Worm (Caenorhabditis elegans): ENCODE results near the gene hlh-34.

Gene hlh-34

DNA sequence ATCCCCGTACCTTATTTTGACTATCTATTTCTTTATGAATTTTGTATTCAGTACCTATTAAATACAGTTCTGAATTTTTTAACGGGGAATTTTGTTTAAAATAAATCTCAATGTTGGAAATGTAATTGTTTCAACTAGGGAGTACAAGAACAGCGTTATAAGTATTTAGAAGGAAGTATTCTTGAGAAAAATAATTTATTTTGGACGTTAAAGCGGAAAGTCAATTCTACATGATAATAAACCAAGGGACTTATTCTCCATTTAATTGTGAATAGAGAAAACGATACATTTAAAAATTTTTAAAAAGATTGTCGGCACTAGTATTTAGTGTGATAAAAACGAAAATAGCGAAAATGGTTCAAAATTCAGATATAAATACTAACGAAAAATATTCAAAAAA lies 38.0 kb downstream of the hlh-34 start (continued):
- TF ChIP-seq attf-3 (GFP tag; conservative IDR thresholded peaks at IDR 0.05): no peak
- peak; percentile 25; the same call in 1 of the 2 replicates for TF ChIP-seq attf-6 (GFP tag; IDR thresholded peaks at IDR 0.05)
- no peak for TF ChIP-seq let-526 (GFP tag; IDR thresholded peaks at IDR 0.05)
- TF ChIP-seq ZK185.1 (tag; optimal IDR thresholded peaks at IDR 0.05; ENCODE audit: poor library complexity, severe bottlenecking): no peak
- 0 out of 2 replicates have a peak, but pooled peaks have one; percentile 24 for TF ChIP-seq hmg-1.2 (GFP tag; IDR thresholded peaks at IDR 0.05)
- TF ChIP-seq nfya-2 (GFP tag; IDR thresholded peaks at IDR 0.05): no peak
- TF ChIP-seq fkh-3 (tag; optimal IDR thresholded peaks at IDR 0.05): no peak
- TF ChIP-seq sea-2 (GFP tag; IDR thresholded peaks at IDR 0.05): no peak
- TF ChIP-seq repo-1 (tag; optimal IDR thresholded peaks at IDR 0.05): no peak
- no peak for TF ChIP-seq lsy-27 (tag; optimal IDR thresholded peaks at IDR 0.05; ENCODE audit: borderline replicate concordance, insufficient read depth)
- no peak for TF ChIP-seq F55B11.4 (tag; optimal IDR thresholded peaks at IDR 0.05; ENCODE audit: borderline replicate concordance, insufficient read depth)
- TF ChIP-seq aptf-2 (GFP tag; conservative IDR thresholded peaks at IDR 0.05): no peak
- no peak for TF ChIP-seq F22D6.2 (tag; optimal IDR thresholded peaks at IDR 0.05)
- TF ChIP-seq F33H1.4 (GFP tag; IDR thresholded peaks at IDR 0.05): 0 out of 2 replicates have a peak, but pooled peaks have one; percentile 13
- TF ChIP-seq Y56A3A.18 (GFP tag; IDR thresholded peaks at IDR 0.05): peak; percentile 77
- no peak for TF ChIP-seq F39B2.1 (GFP tag; IDR thresholded peaks at IDR 0.05)
- TF ChIP-seq lin-40 (tag; optimal IDR thresholded peaks at IDR 0.05): no peak
- no peak for TF ChIP-seq zim-3 (tag; optimal IDR thresholded peaks at IDR 0.05)
- TF ChIP-seq unc-62 (GFP tag; optimal IDR thresholded peaks at IDR 0.05): no peak
- TF ChIP-seq pbrm-1 (GFP tag; IDR thresholded peaks at IDR 0.05): no peak
- peak; percentile 34; the same call in 1 of the 2 replicates for TF ChIP-seq madf-8 (GFP tag; conservative IDR thresholded peaks at IDR 0.05)
- TF ChIP-seq F37B4.10 (GFP tag; IDR thresholded peaks at IDR 0.05): no peak
- peak; percentile 50 for TF ChIP-seq lin-54 (GFP tag; optimal IDR thresholded peaks at IDR 0.05)
- no peak for TF ChIP-seq T07F8.4 (tag; optimal IDR thresholded peaks at IDR 0.05)
- no peak for TF ChIP-seq efl-1 (GFP tag; optimal IDR thresholded peaks at IDR 0.05)
- 0 out of 2 replicates have a peak, but pooled peaks have one; percentile 22 for TF ChIP-seq nfyb-1 (GFP tag; IDR thresholded peaks at IDR 0.05)
- peak; percentile 4 for TF ChIP-seq mes-4 (tag; optimal IDR thresholded peaks at IDR 0.05)
- no peak for TF ChIP-seq dox-1 (GFP tag; IDR thresholded peaks at IDR 0.05)
- TF ChIP-seq sptf-2 (GFP tag; optimal IDR thresholded peaks at IDR 0.05): no peak
- TF ChIP-seq pha-4 (tag; optimal IDR thresholded peaks at IDR 0.05): no peak
- no peak for TF ChIP-seq ztf-28 (GFP tag; IDR thresholded peaks at IDR 0.05)
- peak in 2 of 3 experiments; percentile 6 to 45 for TF ChIP-seq lin-35 (GFP tag; optimal IDR thresholded peaks at IDR 0.05)
- TF ChIP-seq F52B5.7 (tag; optimal IDR thresholded peaks at IDR 0.05): no peak
- no peak for TF ChIP-seq nhr-80 (tag; optimal IDR thresholded peaks at IDR 0.05)
- TF ChIP-seq unc-130 (GFP tag; optimal IDR thresholded peaks at IDR 0.05): peak; percentile 7
- TF ChIP-seq tlf-1 (GFP tag; optimal IDR thresholded peaks at IDR 0.05): peak; percentile 15
- TF ChIP-seq ztf-22 (GFP tag; optimal IDR thresholded peaks at IDR 0.05): no peak
- TF ChIP-seq him-1 (tag; optimal IDR thresholded peaks at IDR 0.05): peak; percentile 71
- no peak for TF ChIP-seq lag-1 (GFP tag; IDR thresholded peaks at IDR 0.05)
- TF ChIP-seq rec-8 (tag; optimal IDR thresholded peaks at IDR 0.05): no peak
- no peak for TF ChIP-seq ceh-40 (GFP tag; IDR thresholded peaks at IDR 0.05)
- peak; percentile 78 for TF ChIP-seq hsf-1 (GFP tag; IDR thresholded peaks at IDR 0.05)
- no peak for TF ChIP-seq C17E4.6 (GFP tag; IDR thresholded peaks at IDR 0.05)
- no peak for TF ChIP-seq cebp-2 (GFP tag; IDR thresholded peaks at IDR 0.05)
- TF ChIP-seq dpff-1 (tag; optimal IDR thresholded peaks at IDR 0.05): no peak
- TF ChIP-seq ceh-58 (GFP tag; IDR thresholded peaks at IDR 0.05): 0 out of 2 replicates have a peak, but pooled peaks have one; percentile 12
- TF ChIP-seq madf-3 (GFP tag; IDR thresholded peaks at IDR 0.05): 0 out of 2 replicates have a peak, but pooled peaks have one; percentile 72
- no peak for TF ChIP-seq ets-4 (GFP tag; optimal IDR thresholded peaks at IDR 0.05)
- no peak for TF ChIP-seq sdz-38 (tag; optimal IDR thresholded peaks at IDR 0.05)

Data from whole organism, young adult.